Fruit fly (Drosophila melanogaster) whole organism: ENCODE measurements around the gene Eip74EF.

Experiments used
- CG8478 ChIP-seq: fragments of >200 bp; optimal IDR thresholded peaks from 2 replicates; lab custom pipeline; 2018; ENCODE audit warnings: inconsistent platforms
- Dll ChIP-seq: fragments of >200 bp; optimal IDR thresholded peaks from 2 replicates; lab custom pipeline; 2017
- pan ChIP-seq: fragments of >200 bp; optimal IDR thresholded peaks from 2 replicates; lab custom pipeline; 2017
- psq ChIP-seq: fragments of >200 bp; optimal IDR thresholded peaks from 2 replicates; lab custom pipeline; 2017
- usp ChIP-seq: fragments of >200 bp; optimal IDR thresholded peaks from 2 replicates; lab custom pipeline; 2017; ENCODE audit warnings: missing biosample characterization, missing genetic modification characterization, mixed read lengths

DNA sequence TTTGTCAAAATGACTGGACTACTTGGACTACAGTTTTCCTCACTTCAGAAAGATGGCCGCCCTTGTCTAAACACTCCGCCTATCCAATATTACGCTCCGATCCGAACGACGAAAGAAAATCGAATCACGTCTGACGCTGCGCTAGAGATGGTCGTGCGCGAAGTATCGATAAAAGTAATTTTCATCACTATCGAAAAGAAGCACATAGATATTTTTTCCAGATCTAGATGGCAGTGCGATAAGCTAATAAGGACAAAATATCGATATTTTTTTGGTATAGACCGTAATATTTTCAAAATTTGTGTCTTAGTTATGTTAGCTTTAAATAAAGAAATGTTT, 25.8 kb upstream of the Eip74EF start, which contains the start of gene Pep:
- no peak for TF ChIP-seq pan (lab: Kevin White, UChicago)
- TF ChIP-seq CG8478 (lab: Kevin White, UChicago) = no peak
- TF ChIP-seq psq (lab: Kevin White, UChicago) = no peak
- no peak for TF ChIP-seq usp (GFP tag; lab: Kevin White, UChicago)
- TF ChIP-seq Dll (lab: Kevin White, UChicago) = no peak
